Fruit fly (Drosophila melanogaster): Measurements from ENCODE around the gene CG9154.

Gene CG9154

dm6 chr2L:6065823-6066222 is 4.7 kb downstream of the CG9154 start, which contains the start of the genes Fbw5 and CG9147 (continued):
- TF ChIP-seq Ets97D (GFP tag; optimal IDR thresholded peaks at IDR 0.05): peak; percentile 97
- TF ChIP-seq ham (GFP tag; IDR thresholded peaks at IDR 0.05): peak; percentile 99
- peak; percentile 93 for TF ChIP-seq CG10543 (GFP tag; optimal IDR thresholded peaks at IDR 0.05)
- TF ChIP-seq CG11398 (GFP tag; optimal IDR thresholded peaks at IDR 0.05): peak; percentile 99
- TF ChIP-seq CG17612 (GFP tag; IDR thresholded peaks at IDR 0.05): peak; percentile 96
- TF ChIP-seq Dip2 (GFP tag; IDR thresholded peaks at IDR 0.05): peak; percentile 54
- TF ChIP-seq br (optimal IDR thresholded peaks at IDR 0.05): no peak
- peak; percentile 100 for TF ChIP-seq CG2678 (tag; optimal IDR thresholded peaks at IDR 0.05)
- peak; percentile 98 for TF ChIP-seq Lim3 (GFP tag; IDR thresholded peaks at IDR 0.05)
- TF ChIP-seq fd3F (GFP tag; optimal IDR thresholded peaks at IDR 0.05): peak; percentile 100
- TF ChIP-seq cad (GFP tag; optimal IDR thresholded peaks at IDR 0.05): no peak
- TF ChIP-seq CG17385 (GFP tag; optimal IDR thresholded peaks at IDR 0.05): peak; percentile 100
- TF ChIP-seq CG10147 (GFP tag; optimal IDR thresholded peaks at IDR 0.05): peak; percentile 99
- TF ChIP-seq Dbx (GFP tag; IDR thresholded peaks at IDR 0.05): peak; percentile 100
- TF ChIP-seq mam (GFP tag; optimal IDR thresholded peaks at IDR 0.05): peak; percentile 100
- TF ChIP-seq CG4360 (GFP tag; IDR thresholded peaks at IDR 0.05): peak; percentile 93
- TF ChIP-seq CG15269 (tag; optimal IDR thresholded peaks at IDR 0.05): peak; percentile 100
- TF ChIP-seq CG33557 (GFP tag; optimal IDR thresholded peaks at IDR 0.05): peak; percentile 99
- TF ChIP-seq Chrac-16 (GFP tag; optimal IDR thresholded peaks at IDR 0.05): peak; percentile 100
- TF ChIP-seq CG17328 (GFP tag; IDR thresholded peaks at IDR 0.05): peak; percentile 100
- peak; percentile 56 for TF ChIP-seq CG9797 (GFP tag; optimal IDR thresholded peaks at IDR 0.05)
- TF ChIP-seq Myb (GFP tag; optimal IDR thresholded peaks at IDR 0.05): peak; percentile 95
- peak; percentile 92 for TF ChIP-seq Deaf1 (tag; optimal IDR thresholded peaks at IDR 0.05)
- peak; percentile 98 for TF ChIP-seq Spps (tag; optimal IDR thresholded peaks at IDR 0.05)
- peak; percentile 99 for TF ChIP-seq CG8089 (GFP tag; optimal IDR thresholded peaks at IDR 0.05)
- peak; percentile 97 for TF ChIP-seq MTF-1 (GFP tag; optimal IDR thresholded peaks at IDR 0.05; ENCODE audit: borderline replicate concordance)
- peak; percentile 99 for TF ChIP-seq CG3838 (GFP tag; optimal IDR thresholded peaks at IDR 0.05)
- no peak for TF ChIP-seq pita (GFP tag; optimal IDR thresholded peaks at IDR 0.05)
- TF ChIP-seq lilli (GFP tag; optimal IDR thresholded peaks at IDR 0.05): peak; percentile 100
- peak; percentile 99 for TF ChIP-seq NC2β (GFP tag; optimal IDR thresholded peaks at IDR 0.05)
- TF ChIP-seq Max (GFP tag; optimal IDR thresholded peaks at IDR 0.05): peak; percentile 100
- peak; percentile 100 for TF ChIP-seq CG7556 (GFP tag; optimal IDR thresholded peaks at IDR 0.05)
- TF ChIP-seq Ets65A (GFP tag): peak; percentile 100
- peak; percentile 96 for TF ChIP-seq ssp (GFP tag; IDR thresholded peaks at IDR 0.05)
- TF ChIP-seq sob (GFP tag; IDR thresholded peaks at IDR 0.05): peak; percentile 100
- TF ChIP-seq Dp (GFP tag; optimal IDR thresholded peaks at IDR 0.05): peak; percentile 62
- TF ChIP-seq NfI (GFP tag; optimal IDR thresholded peaks at IDR 0.05): peak; percentile 100
- TF ChIP-seq CG5180 (GFP tag; optimal IDR thresholded peaks at IDR 0.05): peak; percentile 90
- TF ChIP-seq HLH4C (GFP tag; IDR thresholded peaks at IDR 0.05; ENCODE audit: partially characterized antibody): peak; percentile 70
- TF ChIP-seq bowl (GFP tag; IDR thresholded peaks at IDR 0.05): peak; percentile 98
- peak; percentile 99 for TF ChIP-seq CG1529 (GFP tag; optimal IDR thresholded peaks at IDR 0.05)
- peak; percentile 95 for TF ChIP-seq CG6254 (GFP tag; optimal IDR thresholded peaks at IDR 0.05)
- peak; percentile 90 for TF ChIP-seq CG10321 (GFP tag; IDR thresholded peaks at IDR 0.05)
- TF ChIP-seq Kr (GFP tag; optimal IDR thresholded peaks at IDR 0.05): peak; percentile 83
- TF ChIP-seq ATbp (GFP tag; optimal IDR thresholded peaks at IDR 0.05): peak; percentile 100
- peak; percentile 99 for TF ChIP-seq pum (GFP tag; optimal IDR thresholded peaks at IDR 0.05)
- peak; percentile 100 for TF ChIP-seq Xrp1 (GFP tag; IDR thresholded peaks at IDR 0.05)
- peak; percentile 100 for TF ChIP-seq ci (GFP tag; IDR thresholded peaks at IDR 0.05)
- peak; percentile 99 for TF ChIP-seq Oaz (GFP tag; IDR thresholded peaks at IDR 0.05)
- peak; percentile 100 for TF ChIP-seq CG12659 (GFP tag; optimal IDR thresholded peaks at IDR 0.05)
- peak; percentile 99 for TF ChIP-seq CG34376 (GFP tag; optimal IDR thresholded peaks at IDR 0.05)
- peak; percentile 97 for TF ChIP-seq Hey (tag; optimal IDR thresholded peaks at IDR 0.05)
